ENCODE assay signal across 3 worm cellular contexts in the genomic region with DNA sequence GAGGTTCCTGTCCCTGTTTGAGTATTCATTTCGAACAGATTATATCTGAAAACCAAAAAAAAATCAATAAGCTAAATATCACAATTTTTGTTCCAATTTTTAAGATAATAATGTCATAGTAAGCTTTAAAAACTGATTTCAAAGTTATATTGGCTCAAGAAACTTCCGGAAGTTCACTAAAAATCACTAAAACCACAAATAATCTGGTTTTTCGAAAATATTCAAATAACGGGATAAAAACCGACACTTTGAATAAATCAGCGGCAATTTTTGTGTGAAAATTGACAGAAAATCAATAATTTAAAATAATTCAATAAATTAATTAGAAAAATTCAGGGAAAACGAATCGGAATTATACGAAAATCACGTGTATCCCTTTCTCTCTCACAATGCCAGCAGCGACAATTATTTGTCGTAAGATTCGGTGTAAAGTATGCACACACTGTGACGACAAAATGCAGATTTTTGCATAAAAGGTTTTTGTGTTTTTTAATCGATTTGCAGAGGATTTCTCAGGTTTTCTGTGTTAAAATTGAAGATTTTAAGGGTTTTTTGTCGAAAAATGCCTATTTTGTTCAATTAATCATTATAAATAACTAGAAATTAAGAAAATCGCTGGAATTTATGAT.
TF ChIP-seq lines count a peak whose summit lies in the region.

sut-2 (minus strand) TSS at position 51 of the 629 bp plus-strand sequence.

TF ChIP-seq in whole organism, L1 larva, 84 proteins besides CTCF, POLR2A, EP300 and RAD21 (continued from another document and continues in another):
- TF ChIP-seq jun-1 (tag; optimal IDR thresholded peaks at IDR 0.05; lab: Kevin White, UChicago) (no peak), mep-1 (tag; optimal IDR thresholded peaks at IDR 0.05; lab: Kevin White, UChicago) (peak; percentile 78), lin-15B (tag; optimal IDR thresholded peaks at IDR 0.05; lab: Kevin White, UChicago) (no peak), nhr-28 (tag; optimal IDR thresholded peaks at IDR 0.05; lab: Kevin White, UChicago) (no peak), elt-3 (tag; optimal IDR thresholded peaks at IDR 0.05; lab: Kevin White, UChicago) (peak in 1 of 6 experiments; percentile 49), nhr-85 (tag; lab: Kevin White, UChicago) (peak; percentile 40), mdl-1 (tag; optimal IDR thresholded peaks at IDR 0.05; lab: Kevin White, UChicago) (peak in 1 of 2 experiments; percentile 55), nhr-90 (tag; optimal IDR thresholded peaks at IDR 0.05; lab: Kevin White, UChicago; ENCODE audit: poor library complexity) (no peak), lsy-2 (tag; optimal IDR thresholded peaks at IDR 0.05; lab: Kevin White, UChicago) (peak; percentile 58 to 63), xbp-1 (tag; optimal IDR thresholded peaks at IDR 0.05; lab: Kevin White, UChicago) (no peak), lin-39 (tag; optimal IDR thresholded peaks at IDR 0.05; lab: Kevin White, UChicago) (no peak), ceh-8 (GFP tag; optimal IDR thresholded peaks at IDR 0.05; lab: Kevin White, UChicago) (no peak), rnt-1 (tag; optimal IDR thresholded peaks at IDR 0.05; lab: Kevin White, UChicago) (no peak), ceh-88 (GFP tag; IDR thresholded peaks at IDR 0.05; lab: Robert Waterston, UW) (no peak), unc-86 (tag; optimal IDR thresholded peaks at IDR 0.05; lab: Kevin White, UChicago) (no peak), egl-27 (tag; optimal IDR thresholded peaks at IDR 0.05; lab: Kevin White, UChicago) (no peak), tbx-2 (tag; optimal IDR thresholded peaks at IDR 0.05; lab: Kevin White, UChicago) (no peak), nhr-71 (tag; optimal IDR thresholded peaks at IDR 0.05; lab: Kevin White, UChicago) (peak; percentile 56), C16A3.4 (tag; optimal IDR thresholded peaks at IDR 0.05; lab: Kevin White, UChicago) (peak; percentile 33), isw-1 (GFP tag; IDR thresholded peaks at IDR 0.05; lab: Robert Waterston, UW) (no peak), aha-1 (tag; optimal IDR thresholded peaks at IDR 0.05; lab: Kevin White, UChicago) (no peak), fos-1 (tag; optimal IDR thresholded peaks at IDR 0.05; lab: Kevin White, UChicago) (no peak), skn-1 (tag; optimal IDR thresholded peaks at IDR 0.05; lab: Kevin White, UChicago) (no peak), nhr-237 (tag; optimal IDR thresholded peaks at IDR 0.05; lab: Kevin White, UChicago) (no peak), nhr-12 (tag; optimal IDR thresholded peaks at IDR 0.05; lab: Kevin White, UChicago) (no peak), grh-1 (GFP tag; IDR thresholded peaks at IDR 0.05; lab: Robert Waterston, UW) (no peak), efl-1 (optimal IDR thresholded peaks at IDR 0.05; lab: Kevin White, UChicago) (peak; percentile 27 to 54), efl-1 (GFP tag; optimal IDR thresholded peaks at IDR 0.05 in 1 of 2; lab: Kevin White, UChicago) (peak; percentile 55 to 87), ceh-90 (tag; optimal IDR thresholded peaks at IDR 0.05; lab: Kevin White, UChicago) (no peak), nhr-19 (GFP tag; conservative IDR thresholded peaks at IDR 0.05; lab: Robert Waterston, UW) (no peak; the same call in 1 of the 2 replicates), nhr-47 (tag; optimal IDR thresholded peaks at IDR 0.05; lab: Kevin White, UChicago) (peak; percentile 54), Y116A8C.19 (tag; optimal IDR thresholded peaks at IDR 0.05; lab: Kevin White, UChicago; ENCODE audit: borderline replicate concordance) (no peak), tlp-1 (tag; optimal IDR thresholded peaks at IDR 0.05; lab: Kevin White, UChicago) (no peak), nhr-77 (tag; optimal IDR thresholded peaks at IDR 0.05; lab: Kevin White, UChicago) (no peak), vab-15 (tag; optimal IDR thresholded peaks at IDR 0.05; lab: Kevin White, UChicago) (no peak), sptf-1 (tag; optimal IDR thresholded peaks at IDR 0.05; lab: Kevin White, UChicago) (no peak), pag-3 (tag; optimal IDR thresholded peaks at IDR 0.05; lab: Kevin White, UChicago; ENCODE audit: borderline replicate concordance, insufficient read depth) (no peak), fkh-4 (tag; optimal IDR thresholded peaks at IDR 0.05; lab: Kevin White, UChicago; ENCODE audit: borderline replicate concordance) (no peak), egl-13 (tag; optimal IDR thresholded peaks at IDR 0.05; lab: Kevin White, UChicago) (peak; percentile 22), ztf-4 (tag; optimal IDR thresholded peaks at IDR 0.05; lab: Kevin White, UChicago) (no peak), zag-1 (tag; optimal IDR thresholded peaks at IDR 0.05; lab: Kevin White, UChicago) (no peak), dsc-1 (tag; optimal IDR thresholded peaks at IDR 0.05; lab: Kevin White, UChicago) (peak; percentile 22)

TF ChIP-seq in whole organism, L2 larva, 48 proteins besides CTCF, POLR2A, EP300 and RAD21 (continued from another document):
- TF ChIP-seq ceh-16 (tag; optimal IDR thresholded peaks at IDR 0.05; lab: Kevin White, UChicago) (no peak), R02D3.7 (tag; optimal IDR thresholded peaks at IDR 0.05; lab: Kevin White, UChicago) (no peak), lsy-2 (tag; optimal IDR thresholded peaks at IDR 0.05; lab: Kevin White, UChicago) (peak; percentile 27 to 61), unc-62 (GFP tag; optimal IDR thresholded peaks at IDR 0.05; lab: Kevin White, UChicago) (no peak), nhr-25 (tag; optimal IDR thresholded peaks at IDR 0.05; lab: Kevin White, UChicago) (no peak), mbf-1 (tag; optimal IDR thresholded peaks at IDR 0.05; lab: Kevin White, UChicago) (no peak), Y55F3AM.14 (GFP tag; optimal IDR thresholded peaks at IDR 0.05; lab: Kevin White, UChicago) (no peak), ZK546.5 (tag; optimal IDR thresholded peaks at IDR 0.05; lab: Kevin White, UChicago) (no peak), nhr-237 (tag; optimal IDR thresholded peaks at IDR 0.05; lab: Kevin White, UChicago) (no peak), elt-3 (tag; optimal IDR thresholded peaks at IDR 0.05; lab: Kevin White, UChicago) (no peak), lin-11 (tag; optimal IDR thresholded peaks at IDR 0.05; lab: Kevin White, UChicago) (no peak), gmeb-1 (tag; optimal IDR thresholded peaks at IDR 0.05; lab: Kevin White, UChicago) (peak; percentile 13), fos-1 (tag; optimal IDR thresholded peaks at IDR 0.05; lab: Kevin White, UChicago) (no peak), nhr-129 (tag; optimal IDR thresholded peaks at IDR 0.05; lab: Kevin White, UChicago) (peak; percentile 4), unc-55 (GFP tag; optimal IDR thresholded peaks at IDR 0.05; lab: Kevin White, UChicago) (peak; percentile 75), egl-27 (tag; optimal IDR thresholded peaks at IDR 0.05; lab: Kevin White, UChicago) (no peak)

TF ChIP-seq in whole organism, late embryonic, 69 proteins besides CTCF, POLR2A, EP300 and RAD21 (continued from another document):
- peak; percentile 31 for TF ChIP-seq hlh-30 (tag; optimal IDR thresholded peaks at IDR 0.05; lab: Kevin White, UChicago; ENCODE audit: insufficient read depth)
- TF ChIP-seq ceh-48 (tag; optimal IDR thresholded peaks at IDR 0.05; lab: Kevin White, UChicago), result peak; percentile 37
- TF ChIP-seq ref-2 (tag; optimal IDR thresholded peaks at IDR 0.05; lab: Kevin White, UChicago), result no peak
- TF ChIP-seq pax-1 (tag; optimal IDR thresholded peaks at IDR 0.05; lab: Kevin White, UChicago), result no peak
- TF ChIP-seq K02D7.2 (tag; optimal IDR thresholded peaks at IDR 0.05; lab: Kevin White, UChicago), result no peak
- no peak for TF ChIP-seq unc-86 (tag; optimal IDR thresholded peaks at IDR 0.05; lab: Kevin White, UChicago)
- no peak for TF ChIP-seq fax-1 (tag; optimal IDR thresholded peaks at IDR 0.05; lab: Kevin White, UChicago)
- no peak for TF ChIP-seq hlh-13 (GFP tag; optimal IDR thresholded peaks at IDR 0.05; lab: Kevin White, UChicago)
- TF ChIP-seq ceh-6 (GFP tag; optimal IDR thresholded peaks at IDR 0.05; lab: Kevin White, UChicago), result no peak
- no peak for TF ChIP-seq fkh-6 (tag; optimal IDR thresholded peaks at IDR 0.05; lab: Kevin White, UChicago)
- TF ChIP-seq sox-2 (GFP tag; IDR thresholded peaks at IDR 0.05; lab: Robert Waterston, UW), result no peak
